Fruit fly (Drosophila melanogaster) whole organism: Measurements from ENCODE around the gene CG7016.

Experiments used
- CG8478 ChIP-seq: fragments of >200 bp; optimal IDR thresholded peaks from 2 replicates; lab custom pipeline; 2018; ENCODE audit warnings: inconsistent platforms
- Dll ChIP-seq: fragments of >200 bp; optimal IDR thresholded peaks from 2 replicates; lab custom pipeline; 2017
- psq ChIP-seq: fragments of >200 bp; optimal IDR thresholded peaks from 2 replicates; lab custom pipeline; 2017
- usp ChIP-seq: fragments of >200 bp; optimal IDR thresholded peaks from 2 replicates; lab custom pipeline; 2017; ENCODE audit warnings: missing biosample characterization, missing genetic modification characterization, mixed read lengths

- TF ChIP-seq usp (GFP tag; lab: Kevin White, UChicago) (no peak), psq (no peak), Dll (lab: Kevin White, UChicago) (no peak), CG8478 (lab: Kevin White, UChicago) (no peak)
These were observed 5.2 kb downstream of the CG7016 start for dm6 chr3R:24867956-24868355.
